Fruit fly (Drosophila melanogaster) whole organism, embryonic: Measurements from ENCODE around the gene cv-c.

Experiments used
- CG10274 ChIP-seq: fragments of 200-800 bp; sonication (Bioruptor generic); optimal IDR thresholded peaks from 3 replicates; lab custom pipeline; 2017; ENCODE audit warnings: missing biosample characterization, mild to moderate bottlenecking, missing genetic modification characterization
- CG10543 ChIP-seq: fragments of 200-800 bp; sonication (Bioruptor generic); optimal IDR thresholded peaks from 3 replicates; lab custom pipeline; 2017; ENCODE audit warnings: missing biosample characterization, mild to moderate bottlenecking, missing genetic modification characterization, moderate library complexity
- CG10959 ChIP-seq: fragments of 200-800 bp; sonication (Bioruptor generic); IDR thresholded peaks from 2 replicates; pipeline ENCODE4 v1.3.6; 2022; ENCODE audit warnings: missing biosample characterization, missing genetic modification characterization
- CG11560 ChIP-seq: fragments of 200-800 bp; sonication (Bioruptor generic); IDR thresholded peaks from 3 replicates; pipeline ENCODE4 v1.3.6; 2022; ENCODE audit warnings: missing biosample characterization, missing genetic modification characterization
- CG11695 ChIP-seq: fragments of 200-800 bp; sonication (Bioruptor generic); IDR thresholded peaks from 3 replicates; pipeline ENCODE4 v1.3.6; 2022; ENCODE audit warnings: missing biosample characterization, missing genetic modification characterization
- CG12236 ChIP-seq: fragments of 200-800 bp; sonication (Bioruptor generic); optimal IDR thresholded peaks from 2 replicates; lab custom pipeline; 2016; ENCODE audit warnings: missing biosample characterization, missing genetic modification characterization
- CG13894 ChIP-seq: fragments of 200-800 bp; sonication (Bioruptor generic); optimal IDR thresholded peaks from 3 replicates; lab custom pipeline; 2018; ENCODE audit warnings: missing biosample characterization, mild to moderate bottlenecking, missing genetic modification characterization, moderate library complexity
- CG14710 ChIP-seq: fragments of 200-800 bp; sonication (Bioruptor generic); optimal IDR thresholded peaks from 3 replicates; lab custom pipeline; 2019; ENCODE audit warnings: missing biosample characterization, mild to moderate bottlenecking, missing genetic modification characterization, moderate library complexity
- CG1529 ChIP-seq: fragments of 200-800 bp; sonication (Bioruptor generic); optimal IDR thresholded peaks from 3 replicates; lab custom pipeline; 2018; ENCODE audit warnings: missing biosample characterization, missing genetic modification characterization
- CG17385 ChIP-seq: fragments of 200-800 bp; sonication (Bioruptor generic); optimal IDR thresholded peaks from 3 replicates; lab custom pipeline; 2018; ENCODE audit warnings: missing biosample characterization, mild to moderate bottlenecking, missing genetic modification characterization
- CG17912 ChIP-seq: fragments of 200-800 bp; sonication (Bioruptor generic); optimal IDR thresholded peaks from 2 replicates; lab custom pipeline; 2018; ENCODE audit warnings: missing biosample characterization, mild to moderate bottlenecking, missing genetic modification characterization
- CG1832 ChIP-seq: fragments of 200-800 bp; sonication (Bioruptor generic); optimal IDR thresholded peaks from 2 replicates; lab custom pipeline; 2017; ENCODE audit warnings: missing biosample characterization, mild to moderate bottlenecking, missing genetic modification characterization, inconsistent platforms
- CG2116 ChIP-seq: fragments of 200-800 bp; sonication (Bioruptor generic); optimal IDR thresholded peaks from 3 replicates; lab custom pipeline; 2018; ENCODE audit warnings: missing biosample characterization, mild to moderate bottlenecking, missing genetic modification characterization
- CG2889 ChIP-seq: fragments of 200-800 bp; sonication (Bioruptor generic); IDR thresholded peaks from 3 replicates; pipeline ENCODE4 v1.3.6; 2022; ENCODE audit warnings: missing biosample characterization, missing genetic modification characterization
- CG4404 ChIP-seq: fragments of 200-800 bp; sonication (Bioruptor generic); IDR thresholded peaks from 2 replicates; pipeline ENCODE4 v1.3.6; 2022; ENCODE audit warnings: missing biosample characterization, missing genetic modification characterization
- CG4854 ChIP-seq: fragments of 200-800 bp; sonication (Bioruptor generic); optimal IDR thresholded peaks from 2 replicates; lab custom pipeline; 2016; ENCODE audit warnings: missing biosample characterization, missing genetic modification characterization, inconsistent platforms
- CG7745 ChIP-seq: fragments of 200-800 bp; sonication (Bioruptor generic); optimal IDR thresholded peaks from 2 replicates; lab custom pipeline; 2018; ENCODE audit warnings: missing biosample characterization, mild to moderate bottlenecking, missing genetic modification characterization, moderate library complexity
- CG8765 ChIP-seq: fragments of 200-800 bp; sonication (Bioruptor generic); IDR thresholded peaks from 2 replicates; pipeline ENCODE4 v1.3.6; 2022; ENCODE audit warnings: missing biosample characterization, missing genetic modification characterization
- Chrac-16 ChIP-seq: fragments of 200-800 bp; sonication (Bioruptor generic); optimal IDR thresholded peaks from 3 replicates; lab custom pipeline; 2016; ENCODE audit warnings: missing biosample characterization, missing genetic modification characterization
- D19B ChIP-seq: fragments of 200-800 bp; sonication (Bioruptor generic); optimal IDR thresholded peaks from 2 replicates; lab custom pipeline; 2017; ENCODE audit warnings: missing biosample characterization, mild to moderate bottlenecking, missing genetic modification characterization
- Dfd ChIP-seq, 2 experiments: fragments of >200 bp; optimal IDR thresholded peaks; 2 replicates each; lab custom pipeline; 2017; ENCODE audit warnings: missing biosample characterization in 2 of 2, missing genetic modification characterization in 2 of 2
- Dref ChIP-seq: fragments of 200-800 bp; sonication (Bioruptor generic); IDR thresholded peaks from 2 replicates; pipeline ENCODE4 v1.3.6; 2022; ENCODE audit warnings: missing biosample characterization, missing genetic modification characterization
- Fer1 ChIP-seq: fragments of 200-800 bp; sonication (Bioruptor generic); optimal IDR thresholded peaks from 2 replicates; lab custom pipeline; 2017; ENCODE audit warnings: missing biosample characterization, mild to moderate bottlenecking, missing genetic modification characterization
- HLHmδ ChIP-seq: fragments of 200-800 bp; sonication (Bioruptor generic); optimal IDR thresholded peaks from 2 replicates; lab custom pipeline; 2018; ENCODE audit warnings: missing biosample characterization, mild to moderate bottlenecking, missing genetic modification characterization, moderate library complexity
- Hr51 ChIP-seq, 2 experiments: fragments of 200-800 bp; sonication (Bioruptor generic); optimal IDR thresholded peaks; 2 replicates in 1 of 2; 3 replicates in 1 of 2; lab custom pipeline; 2016 to 2018; ENCODE audit warnings: missing biosample characterization in 2 of 2, missing genetic modification characterization in 2 of 2, mild to moderate bottlenecking in 1 of 2, moderate library complexity in 1 of 2
- Neu2 ChIP-seq: fragments of 200-800 bp; sonication (Bioruptor generic); optimal IDR thresholded peaks from 3 replicates; lab custom pipeline; 2016; ENCODE audit warnings: missing biosample characterization, missing genetic modification characterization, borderline replicate concordance
- Ssrp ChIP-seq: fragments of 200-800 bp; sonication (Bioruptor generic); optimal IDR thresholded peaks from 2 replicates; lab custom pipeline; 2018; ENCODE audit warnings: missing biosample characterization, mild to moderate bottlenecking, missing genetic modification characterization, moderate library complexity
- ac ChIP-seq: fragments of 200-800 bp; sonication (Bioruptor generic); optimal IDR thresholded peaks from 3 replicates; lab custom pipeline; 2017; ENCODE audit warnings: missing biosample characterization, mild to moderate bottlenecking, missing genetic modification characterization
- ara ChIP-seq: fragments of 200-800 bp; sonication (Bioruptor generic); IDR thresholded peaks from 2 replicates; pipeline ENCODE4 v1.3.6; 2022; ENCODE audit warnings: missing biosample characterization, missing genetic modification characterization
- bsh ChIP-seq, 2 experiments: fragments of 200-800 bp; sonication (Bioruptor generic); optimal IDR thresholded peaks; 2 replicates each; lab custom pipeline; 2017 to 2018; ENCODE audit warnings: mild to moderate bottlenecking in 2 of 2, missing biosample characterization in 2 of 2, missing genetic modification characterization in 2 of 2, moderate library complexity in 1 of 2
- chif ChIP-seq, 2 experiments: fragments of 200-800 bp; sonication (Bioruptor generic); optimal IDR thresholded peaks; 3 replicates each; lab custom pipeline; 2016; ENCODE audit warnings: missing biosample characterization in 2 of 2, missing genetic modification characterization in 2 of 2
- ci ChIP-seq: fragments of 200-800 bp; sonication (Bioruptor generic); IDR thresholded peaks from 3 replicates; pipeline ENCODE4 v1.3.6; 2022; ENCODE audit warnings: missing biosample characterization, missing genetic modification characterization
- corto ChIP-seq: fragments of 200-800 bp; sonication (Bioruptor generic); optimal IDR thresholded peaks from 2 replicates; lab custom pipeline; 2016; ENCODE audit warnings: missing biosample characterization, mild to moderate bottlenecking, missing genetic modification characterization, moderate library complexity
- dimm ChIP-seq: fragments of 200-800 bp; sonication (Bioruptor generic); IDR thresholded peaks from 2 replicates; pipeline ENCODE4 v1.3.6; 2022; ENCODE audit warnings: missing biosample characterization, missing genetic modification characterization
- dmrt11E ChIP-seq: fragments of 200-800 bp; sonication (Bioruptor generic); optimal IDR thresholded peaks from 3 replicates; lab custom pipeline; 2018; ENCODE audit warnings: missing biosample characterization, mild to moderate bottlenecking, missing genetic modification characterization, moderate library complexity
- fru ChIP-seq: fragments of >200 bp; optimal IDR thresholded peaks from 2 replicates; lab custom pipeline; 2017
- gfzf ChIP-seq: fragments of 200-800 bp; sonication (Bioruptor generic); optimal IDR thresholded peaks from 2 replicates; lab custom pipeline; 2016; ENCODE audit warnings: missing biosample characterization, mild to moderate bottlenecking, missing genetic modification characterization, moderate library complexity
- gsb-n ChIP-seq: fragments of 200-800 bp; sonication (Bioruptor generic); optimal IDR thresholded peaks from 3 replicates; lab custom pipeline; 2018; ENCODE audit warnings: missing biosample characterization, mild to moderate bottlenecking, missing genetic modification characterization
- h ChIP-seq: fragments of >200 bp; optimal IDR thresholded peaks from 2 replicates; lab custom pipeline; 2017
- hkb ChIP-seq, 2 experiments: fragments of 200-800 bp in 1 of 2; fragments of >200 bp in 1 of 2; sonication (Bioruptor generic) in 1 of 2; IDR thresholded peaks in 1 of 2; optimal IDR thresholded peaks in 1 of 2; 2 replicates each; pipeline versions ENCODE4 v1.3.6 to Lab custom; 2017 to 2022; ENCODE audit warnings: missing biosample characterization in 1 of 2, missing genetic modification characterization in 1 of 2
- klu ChIP-seq: fragments of 200-800 bp; sonication (Bioruptor generic); IDR thresholded peaks from 2 replicates; pipeline ENCODE4 v1.3.6; 2022; ENCODE audit warnings: missing biosample characterization, missing genetic modification characterization
- lab ChIP-seq: fragments of 200-800 bp; sonication (Bioruptor generic); optimal IDR thresholded peaks from 3 replicates; lab custom pipeline; 2017; ENCODE audit warnings: missing biosample characterization, missing genetic modification characterization, mild to moderate bottlenecking, moderate library complexity, missing genetic modification reagents
- lbe ChIP-seq: fragments of 200-800 bp; sonication (Bioruptor generic); optimal IDR thresholded peaks from 2 replicates; lab custom pipeline; 2016; ENCODE audit warnings: missing biosample characterization, mild to moderate bottlenecking, missing genetic modification characterization
- peb ChIP-seq: fragments of 200-800 bp; sonication (Bioruptor generic); IDR thresholded peaks from 2 replicates; pipeline ENCODE4 v1.3.6; 2022; ENCODE audit warnings: missing biosample characterization, missing genetic modification characterization
- repo ChIP-seq: fragments of 200-800 bp; sonication (Bioruptor generic); optimal IDR thresholded peaks from 2 replicates; lab custom pipeline; 2016; ENCODE audit warnings: missing biosample characterization, missing genetic modification characterization
- sens-2 ChIP-seq: fragments of 200-800 bp; sonication (Bioruptor generic); IDR thresholded peaks from 2 replicates; pipeline ENCODE4 v1.3.6; 2022; ENCODE audit warnings: missing biosample characterization, missing genetic modification characterization
- stwl ChIP-seq: fragments of 200-800 bp; sonication (Bioruptor generic); optimal IDR thresholded peaks from 3 replicates; lab custom pipeline; 2018; ENCODE audit warnings: missing biosample characterization, mild to moderate bottlenecking, missing genetic modification characterization, moderate library complexity
- usp ChIP-seq: fragments of >200 bp; optimal IDR thresholded peaks from 2 replicates; lab custom pipeline; 2017; ENCODE audit warnings: missing biosample characterization, missing genetic modification characterization
- zf30C ChIP-seq: fragments of 200-800 bp; sonication (Bioruptor generic); optimal IDR thresholded peaks from 3 replicates; lab custom pipeline; 2018; ENCODE audit warnings: missing biosample characterization, mild to moderate bottlenecking, missing genetic modification characterization

cv-c gene

DNA sequence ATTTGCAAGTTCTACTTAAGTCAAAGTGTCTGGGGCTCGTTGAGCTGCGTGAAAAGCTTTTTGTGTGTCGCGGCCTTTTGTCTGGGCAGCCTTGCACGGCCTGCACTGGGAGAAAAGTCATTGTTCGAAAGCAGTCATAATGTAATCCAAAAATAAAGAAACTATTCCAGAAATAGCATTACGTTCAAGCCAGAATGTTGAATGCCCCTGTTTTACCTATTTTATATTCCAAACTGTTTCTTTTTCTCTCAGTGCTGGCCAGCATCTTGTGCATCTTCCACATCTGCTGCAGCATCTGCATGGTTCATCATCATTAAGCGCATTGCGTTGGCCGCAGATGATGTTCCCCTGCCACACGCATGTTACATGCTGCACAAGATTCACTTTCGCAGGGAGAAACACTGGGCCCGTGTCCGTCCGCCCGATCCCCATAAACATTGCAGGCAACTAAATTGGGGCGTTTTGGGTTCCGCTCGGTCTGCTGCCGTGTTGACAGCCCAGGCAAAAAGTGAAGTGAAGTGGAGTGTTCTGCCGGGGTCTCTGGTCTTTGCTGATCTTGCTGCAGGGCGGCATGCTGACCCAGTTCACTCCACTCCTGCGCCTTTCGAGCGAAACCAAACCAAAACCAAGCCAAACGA lies 68.0 kb downstream of the cv-c start (continued):
- TF ChIP-seq fru (lab: Kevin White, UChicago) = no peak
- no peak for TF ChIP-seq gfzf
- peak; percentile 46 for TF ChIP-seq corto
- no peak for TF ChIP-seq stwl (tag; lab: Kevin White, UChicago)
- peak; percentile 54 for TF ChIP-seq CG14710
- peak; percentile 67 for TF ChIP-seq sens-2 (GFP tag; lab: Robert Waterston, UW)
- peak; percentile 61 for TF ChIP-seq Chrac-16 (GFP tag; lab: Kevin White, UChicago)
- peak; percentile 61 to 66 for TF ChIP-seq chif (GFP tag; optimal IDR thresholded peaks at IDR 0.05; lab: Kevin White, UChicago)
- TF ChIP-seq CG13894 = no peak
- no peak for TF ChIP-seq Neu2 (GFP tag; lab: Kevin White, UChicago)
- no peak for TF ChIP-seq D19B (GFP tag; lab: Kevin White, UChicago)
- 0 out of 2 replicates have a peak, but pooled peaks have one; percentile 7 for TF ChIP-seq CG4404 (GFP tag; lab: Robert Waterston, UW)
- no peak for TF ChIP-seq klu
- TF ChIP-seq zf30C (GFP tag; lab: Kevin White, UChicago) = no peak
- TF ChIP-seq CG10543 (GFP tag; lab: Kevin White, UChicago) = no peak
- peak; percentile 18 for TF ChIP-seq CG17385 (GFP tag; lab: Kevin White, UChicago)
- no peak for TF ChIP-seq HLHmδ (GFP tag; lab: Kevin White, UChicago)
- no peak for TF ChIP-seq Dref (GFP tag; lab: Robert Waterston, UW)
- TF ChIP-seq ac (GFP tag; lab: Kevin White, UChicago) = no peak
- TF ChIP-seq lab = peak; percentile 24
- TF ChIP-seq CG4854 = no peak
- TF ChIP-seq CG1832 = no peak
- no peak for TF ChIP-seq h (lab: Kevin White, UChicago)
- TF ChIP-seq Hr51 (GFP tag; optimal IDR thresholded peaks at IDR 0.05; lab: Kevin White, UChicago) = peak in 1 of 2 experiments; percentile 51
- TF ChIP-seq CG2116 (GFP tag; lab: Kevin White, UChicago) = no peak
- no peak for TF ChIP-seq CG17912 (GFP tag; lab: Kevin White, UChicago)
- no peak for TF ChIP-seq CG8765 (GFP tag; lab: Robert Waterston, UW)
- TF ChIP-seq ci (GFP tag; lab: Robert Waterston, UW) = peak; percentile 89
- no peak for TF ChIP-seq usp (GFP tag; lab: Kevin White, UChicago)
- TF ChIP-seq dmrt11E (tag; lab: Kevin White, UChicago) = peak; percentile 44
- TF ChIP-seq Ssrp = peak; percentile 60
- TF ChIP-seq repo (GFP tag; lab: Kevin White, UChicago) = peak; percentile 44
- peak; percentile 79 to 83 for TF ChIP-seq bsh (GFP tag; optimal IDR thresholded peaks at IDR 0.05; lab: Kevin White, UChicago)
- TF ChIP-seq gsb-n = peak; percentile 4
- peak; percentile 39; the same call in 1 of the 3 replicates for TF ChIP-seq CG2889 (GFP tag; lab: Robert Waterston, UW)
- peak; percentile 42 for TF ChIP-seq CG1529 (GFP tag; lab: Kevin White, UChicago)
- TF ChIP-seq CG11695 = 0 out of 3 replicates have a peak, but pooled peaks have one; percentile 41
- peak; percentile 81 for TF ChIP-seq lbe
- TF ChIP-seq dimm = 0 out of 2 replicates have a peak, but pooled peaks have one; percentile 40
- no peak for TF ChIP-seq CG7745
- TF ChIP-seq peb (GFP tag; lab: Robert Waterston, UW) = peak; percentile 38; the same call in 1 of the 2 replicates
- TF ChIP-seq CG11560 (tag; lab: Robert Waterston, UW) = no peak
- no peak for TF ChIP-seq CG10274 (GFP tag; lab: Kevin White, UChicago)
- TF ChIP-seq ara = peak; percentile 81
- no peak for TF ChIP-seq hkb (optimal IDR thresholded peaks at IDR 0.05; lab: Kevin White, UChicago)
- peak; percentile 50 for TF ChIP-seq hkb (GFP tag; IDR thresholded peaks at IDR 0.05; lab: Robert Waterston, UW)
- no peak for TF ChIP-seq Fer1 (GFP tag; lab: Kevin White, UChicago)
- peak; percentile 18 for TF ChIP-seq CG12236 (GFP tag; lab: Kevin White, UChicago)
- no peak for TF ChIP-seq Dfd (GFP tag; optimal IDR thresholded peaks at IDR 0.05; lab: Kevin White, UChicago)
- peak; percentile 59 for TF ChIP-seq CG10959 (GFP tag; lab: Robert Waterston, UW)
